Worm (Caenorhabditis elegans) whole organism, late embryonic: ENCODE measurements around the gene acs-17.

Experiments used
- ama-1 ChIP-seq: fragments of 150-350 bp; optimal IDR thresholded peaks from 2 replicates; lab custom pipeline; 2014
- ceh-48 ChIP-seq: sonication (generic microtip); optimal IDR thresholded peaks from 2 replicates; lab custom pipeline; 2016; ENCODE audit warnings: missing genetic modification characterization, inconsistent platforms, missing compliant biosample characterization
- elt-2 ChIP-seq: sonication (generic microtip); optimal IDR thresholded peaks from 2 replicates; lab custom pipeline; 2016; ENCODE audit warnings: missing genetic modification reagents, missing genetic modification characterization, missing compliant biosample characterization
- fkh-10 ChIP-seq: fragments of 150-350 bp; optimal IDR thresholded peaks from 2 replicates; lab custom pipeline; 2014; ENCODE audit warnings: missing biosample characterization, missing genetic modification reagents, missing genetic modification characterization
- nfya-1 ChIP-seq: sonication (generic microtip); optimal IDR thresholded peaks from 2 replicates; lab custom pipeline; 2017; ENCODE audit warnings: missing genetic modification characterization, mild to moderate bottlenecking, missing compliant biosample characterization, antibody characterized with exemption, moderate library complexity
- pha-4 ChIP-seq: fragments of 150-350 bp; optimal IDR thresholded peaks from 2 replicates; lab custom pipeline; 2018; ENCODE audit warnings: missing biosample characterization, missing genetic modification reagents, missing genetic modification characterization
- pros-1 ChIP-seq: fragments of 150-350 bp; optimal IDR thresholded peaks from 2 replicates; lab custom pipeline; 2014; ENCODE audit warnings: missing biosample characterization, missing genetic modification reagents, missing genetic modification characterization
- rnt-1 ChIP-seq: sonication (generic microtip); optimal IDR thresholded peaks from 2 replicates; lab custom pipeline; 2016; ENCODE audit warnings: missing genetic modification characterization, missing compliant biosample characterization
- sdc-2 ChIP-seq: sonication (generic microtip); optimal IDR thresholded peaks from 2 replicates; lab custom pipeline; 2016; ENCODE audit warnings: missing genotype, missing genetic modification characterization, missing compliant biosample characterization
- sox-4 ChIP-seq: sonication (generic microtip); optimal IDR thresholded peaks from 2 replicates; lab custom pipeline; 2017; ENCODE audit warnings: mild to moderate bottlenecking, missing genetic modification characterization, inconsistent platforms, missing compliant biosample characterization
- syd-9 ChIP-seq: sonication (generic microtip); optimal IDR thresholded peaks from 2 replicates; lab custom pipeline; 2016; ENCODE audit warnings: mild to moderate bottlenecking, missing genetic modification characterization, moderate library complexity, missing compliant biosample characterization
- tbx-7 ChIP-seq: sonication (generic microtip); optimal IDR thresholded peaks from 2 replicates; lab custom pipeline; 2016; ENCODE audit warnings: missing genotype, missing genetic modification characterization, missing compliant biosample characterization
- ttx-3 ChIP-seq: sonication (generic microtip); optimal IDR thresholded peaks from 2 replicates; lab custom pipeline; 2016; ENCODE audit warnings: missing genetic modification reagents, missing genetic modification characterization, missing compliant biosample characterization

ce11 chrX:5981698-5982097 lies 37.4 kb upstream of the acs-17 start:
- TF ChIP-seq elt-2 (tag; lab: Kevin White, UChicago): no peak
- no peak for TF ChIP-seq sdc-2 (tag; lab: Kevin White, UChicago)
- no peak for TF ChIP-seq pros-1 (tag; lab: Kevin White, UChicago)
- no peak for TF ChIP-seq rnt-1 (tag; lab: Kevin White, UChicago)
- no peak for TF ChIP-seq syd-9 (tag; lab: Kevin White, UChicago)
- TF ChIP-seq nfya-1 (tag; lab: Kevin White, UChicago): no peak
- TF ChIP-seq pha-4 (tag; lab: Kevin White, UChicago): no peak
- no peak for TF ChIP-seq tbx-7 (tag; lab: Kevin White, UChicago)
- no peak for TF ChIP-seq fkh-10
- TF ChIP-seq ceh-48 (tag; lab: Kevin White, UChicago): no peak
- no peak for TF ChIP-seq ama-1 (lab: Kevin White, UChicago)
- TF ChIP-seq sox-4 (tag; lab: Kevin White, UChicago): no peak
- no peak for TF ChIP-seq ttx-3 (tag; lab: Kevin White, UChicago)
